Worm (Caenorhabditis elegans): ENCODE data around the gene Y53F4B.62.
"Not testable (repeated sequence)": the region's sequence is repeated elsewhere in the genome, so short reads cannot be mapped to it uniquely, and the experiment has no call there.

The Y53F4B.62 gene

ce11 chrII:15130512-15130911, at the start of gene Y53F4B.62:
Gene Y53F4B.62, minus strand, starts transcription at chrII:15130612.
- TF ChIP-seq ets-7 (tag; optimal IDR thresholded peaks at IDR 0.05) (no peak), ama-1 (optimal IDR thresholded peaks at IDR 0.05) (no peak), flt-1 (GFP tag; IDR thresholded peaks at IDR 0.05) (no peak), ceh-36 (tag; optimal IDR thresholded peaks at IDR 0.05) (no peak), B0310.2 (tag; optimal IDR thresholded peaks at IDR 0.05) (no peak), aly-1 (tag; optimal IDR thresholded peaks at IDR 0.05) (no peak), tbx-11 (GFP tag; IDR thresholded peaks at IDR 0.05) (no peak)

- TF ChIP-seq hnd-1 (tag; optimal IDR thresholded peaks at IDR 0.05) (no peak), ama-1 (optimal IDR thresholded peaks at IDR 0.05) (no peak), pes-1 (GFP tag; IDR thresholded peaks at IDR 0.05) (no peak), B0310.2 (tag; optimal IDR thresholded peaks at IDR 0.05) (no peak), sea-1 (GFP tag; conservative IDR thresholded peaks at IDR 0.05) (no peak), tbx-37 (GFP tag; conservative IDR thresholded peaks at IDR 0.05) (no peak), hmg-4 (GFP tag; optimal IDR thresholded peaks at IDR 0.05) (no peak), F13C5.2 (tag; optimal IDR thresholded peaks at IDR 0.05) (no peak), ceh-36 (tag; optimal IDR thresholded peaks at IDR 0.05) (no peak), hmbx-1 (tag; optimal IDR thresholded peaks at IDR 0.05) (no peak), tra-4 (tag; optimal IDR thresholded peaks at IDR 0.05) (no peak)
Observed at ce11 chrII:15178494-15178893, 48.1 kb upstream of the Y53F4B.62 start, which contains the start of gene gst-32. Gene gst-32, minus strand, starts transcription at chrII:15178594.

ce11 chrII:15175643-15176042, 45.2 kb upstream of the Y53F4B.62 start, which contains the start of gene Y53F4B.36:
Gene Y53F4B.36, plus strand, starts transcription at chrII:15175943.
- TF ChIP-seq aly-1 (tag; optimal IDR thresholded peaks at IDR 0.05) (no peak), tbx-37 (GFP tag; conservative IDR thresholded peaks at IDR 0.05) (no peak), B0310.2 (tag; optimal IDR thresholded peaks at IDR 0.05) (no peak), ceh-36 (tag; optimal IDR thresholded peaks at IDR 0.05) (no peak), ama-1 (optimal IDR thresholded peaks at IDR 0.05) (no peak), pes-1 (GFP tag; IDR thresholded peaks at IDR 0.05) (no peak), hnd-1 (tag; optimal IDR thresholded peaks at IDR 0.05) (no peak), tra-4 (tag; optimal IDR thresholded peaks at IDR 0.05) (no peak), F13C5.2 (tag; optimal IDR thresholded peaks at IDR 0.05) (no peak), ets-7 (tag; optimal IDR thresholded peaks at IDR 0.05) (no peak), hmg-4 (GFP tag; optimal IDR thresholded peaks at IDR 0.05) (no peak), tbx-11 (GFP tag; IDR thresholded peaks at IDR 0.05) (no peak), flt-1 (GFP tag; IDR thresholded peaks at IDR 0.05) (no peak), ceh-13 (GFP tag; optimal IDR thresholded peaks at IDR 0.05) (no peak), hmbx-1 (tag; optimal IDR thresholded peaks at IDR 0.05) (no peak), scrt-1 (GFP tag; IDR thresholded peaks at IDR 0.05) (no peak), sea-1 (GFP tag; conservative IDR thresholded peaks at IDR 0.05) (no peak)

ce11 chrII:15174915-15175548, 44.6 kb upstream of the Y53F4B.62 start, which contains the start of gene gst-31:
Gene gst-31, minus strand, starts transcription at chrII:15174965.
- no peak for TF ChIP-seq aly-1 (tag; optimal IDR thresholded peaks at IDR 0.05)
- no peak for TF ChIP-seq hmg-4 (GFP tag; optimal IDR thresholded peaks at IDR 0.05)
- no peak for TF ChIP-seq F13C5.2 (tag; optimal IDR thresholded peaks at IDR 0.05)
- no peak for TF ChIP-seq ceh-13 (GFP tag; optimal IDR thresholded peaks at IDR 0.05)
- TF ChIP-seq tbx-37 (GFP tag; conservative IDR thresholded peaks at IDR 0.05): no peak
- TF ChIP-seq tbx-11 (GFP tag; IDR thresholded peaks at IDR 0.05): no peak
- TF ChIP-seq hnd-1 (tag; optimal IDR thresholded peaks at IDR 0.05): no peak
- no peak for TF ChIP-seq tra-4 (tag; optimal IDR thresholded peaks at IDR 0.05)
- TF ChIP-seq ceh-36 (tag; optimal IDR thresholded peaks at IDR 0.05): no peak
- no peak for TF ChIP-seq pes-1 (GFP tag; IDR thresholded peaks at IDR 0.05)
- no peak for TF ChIP-seq hmbx-1 (tag; optimal IDR thresholded peaks at IDR 0.05)

- TF ChIP-seq ets-7 (tag; optimal IDR thresholded peaks at IDR 0.05) (no peak), tbx-37 (GFP tag; conservative IDR thresholded peaks at IDR 0.05) (no peak), pes-1 (GFP tag; IDR thresholded peaks at IDR 0.05) (no peak), sea-1 (GFP tag; conservative IDR thresholded peaks at IDR 0.05) (no peak), ama-1 (optimal IDR thresholded peaks at IDR 0.05) (no peak), hmg-4 (GFP tag; optimal IDR thresholded peaks at IDR 0.05) (no peak), ceh-13 (GFP tag; optimal IDR thresholded peaks at IDR 0.05) (no peak), hmbx-1 (tag; optimal IDR thresholded peaks at IDR 0.05) (no peak), scrt-1 (GFP tag; IDR thresholded peaks at IDR 0.05) (no peak)
Observed at ce11 chrII:15173174-15173573, 42.8 kb upstream of the Y53F4B.62 start.

- TF ChIP-seq hmbx-1 (tag; optimal IDR thresholded peaks at IDR 0.05); scrt-1 (GFP tag; IDR thresholded peaks at IDR 0.05); flt-1 (GFP tag; IDR thresholded peaks at IDR 0.05): not testable (repeated sequence)
Observed at ce11 chrII:15171816-15172215, 41.4 kb upstream of the Y53F4B.62 start, which contains the start of gene gst-39. Gene gst-39, minus strand, starts transcription at chrII:15171916.

- TF ChIP-seq flt-1 (GFP tag; IDR thresholded peaks at IDR 0.05) (no peak), pes-1 (GFP tag; IDR thresholded peaks at IDR 0.05) (no peak), aly-1 (tag; optimal IDR thresholded peaks at IDR 0.05) (no peak), B0310.2 (tag; optimal IDR thresholded peaks at IDR 0.05) (no peak), tbx-37 (GFP tag; conservative IDR thresholded peaks at IDR 0.05) (no peak), F13C5.2 (tag; optimal IDR thresholded peaks at IDR 0.05) (no peak), ceh-13 (GFP tag; optimal IDR thresholded peaks at IDR 0.05) (no peak), tra-4 (tag; optimal IDR thresholded peaks at IDR 0.05) (no peak), hmbx-1 (tag; optimal IDR thresholded peaks at IDR 0.05) (no peak), ets-7 (tag; optimal IDR thresholded peaks at IDR 0.05) (no peak), scrt-1 (GFP tag; IDR thresholded peaks at IDR 0.05) (no peak), hmg-4 (GFP tag; optimal IDR thresholded peaks at IDR 0.05) (no peak)
Observed at ce11 chrII:15169811-15170282, 39.4 kb upstream of the Y53F4B.62 start, which contains the start of gene gst-29. Gene gst-29, minus strand, starts transcription at chrII:15169861.

All from whole organism, early embryonic.